Fruit fly (Drosophila melanogaster) whole organism, embryonic: ENCODE results near the gene RpL8.
A peak's percentile ranks its signal among the peaks of the same experiment; 100 is the strongest.

Experiments
- B-H1 ChIP-seq: fragments of 200-800 bp; sonication (Bioruptor generic); IDR thresholded peaks from 3 replicates; pipeline ENCODE4 v1.3.6; 2022; ENCODE audit warnings: missing biosample characterization, missing genetic modification characterization
- D19B ChIP-seq: fragments of 200-800 bp; sonication (Bioruptor generic); optimal IDR thresholded peaks from 2 replicates; lab custom pipeline; 2017; ENCODE audit warnings: missing biosample characterization, mild to moderate bottlenecking, missing genetic modification characterization
- gro ChIP-seq: fragments of 200-800 bp; sonication (Bioruptor generic); optimal IDR thresholded peaks from 2 replicates; lab custom pipeline; 2016; ENCODE audit warnings: missing biosample characterization, missing genetic modification characterization
- insv ChIP-seq, 2 experiments: fragments of 200-800 bp; sonication (Bioruptor generic); optimal IDR thresholded peaks; 3 replicates each; lab custom pipeline; 2016 to 2018; ENCODE audit warnings: missing biosample characterization in 2 of 2, missing genetic modification characterization in 2 of 2
- ttk ChIP-seq: fragments of 200-800 bp; sonication (Bioruptor generic); IDR thresholded peaks from 2 replicates; pipeline ENCODE4 v2.1.2; 2022; ENCODE audit warnings: missing biosample characterization, missing genetic modification characterization

DNA sequence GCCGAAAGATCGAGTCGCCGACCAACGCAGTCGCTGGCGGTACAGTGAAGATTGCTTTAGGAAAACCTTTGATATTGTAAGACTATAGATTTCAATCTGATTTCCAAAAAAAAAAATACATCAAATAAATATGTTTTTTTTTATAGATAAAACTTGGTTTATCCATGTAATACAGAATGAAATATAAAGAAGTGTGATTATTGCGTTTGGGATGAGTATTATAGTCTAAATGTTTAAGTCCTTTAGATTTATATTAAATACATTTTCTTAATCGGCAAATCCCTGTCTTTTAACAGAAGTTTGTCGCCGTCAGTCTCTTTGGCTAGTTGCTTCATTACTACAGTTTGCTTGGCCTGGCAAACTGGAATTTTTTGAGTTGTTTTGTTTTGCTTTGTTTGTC lies 5.4 kb upstream of the RpL8 start:
- no peak for TF ChIP-seq gro (GFP tag; lab: Kevin White, UChicago)
- no peak for TF ChIP-seq insv (GFP tag; optimal IDR thresholded peaks at IDR 0.05; lab: Kevin White, UChicago)
- TF ChIP-seq ttk (GFP tag; lab: Robert Waterston, UW), result 0 out of 2 replicates have a peak, but pooled peaks have one; percentile 23
- no peak for TF ChIP-seq D19B (GFP tag; lab: Kevin White, UChicago)
- no peak for TF ChIP-seq B-H1 (GFP tag; lab: Robert Waterston, UW)
